Fruit fly (Drosophila melanogaster): ENCODE data around the gene mfrn.
"Not testable (repeated sequence)": the region's sequence is repeated elsewhere in the genome, so short reads cannot be mapped to it uniquely, and the experiment has no call there.

mfrn gene

DNA sequence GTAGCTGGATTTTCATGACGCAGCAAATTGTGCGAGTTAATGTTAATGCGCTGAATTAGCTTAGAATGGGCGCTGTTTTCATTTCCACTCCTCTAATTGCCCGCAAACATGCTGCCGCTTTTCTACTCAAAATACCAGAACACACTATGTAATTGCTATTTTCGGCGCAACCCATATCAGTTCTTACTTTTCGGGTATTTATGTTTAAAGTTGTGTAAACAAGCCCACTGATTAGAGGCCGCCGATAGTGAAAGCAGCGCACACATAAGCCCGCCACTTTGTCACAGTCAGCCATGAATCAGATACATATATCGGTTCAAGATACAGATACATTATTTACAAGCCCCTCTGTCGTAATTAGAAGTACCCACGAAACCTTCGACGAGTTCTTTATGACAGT lies 39.0 kb upstream of the mfrn start (continued):
- TF ChIP-seq grn (GFP tag; optimal IDR thresholded peaks at IDR 0.05): peak; percentile 45
- no peak for TF ChIP-seq Ets65A (GFP tag)
- TF ChIP-seq CG7556 (GFP tag; optimal IDR thresholded peaks at IDR 0.05): no peak
- no peak for TF ChIP-seq B-H1 (GFP tag; IDR thresholded peaks at IDR 0.05)
- peak; percentile 6 for TF ChIP-seq CHES-1-like (GFP tag; optimal IDR thresholded peaks at IDR 0.05)
- peak; percentile 27 for TF ChIP-seq CG1603 (tag; optimal IDR thresholded peaks at IDR 0.05)
- TF ChIP-seq dimm (GFP tag; IDR thresholded peaks at IDR 0.05): no peak
- no peak for TF ChIP-seq tll (GFP tag; optimal IDR thresholded peaks at IDR 0.05)
- peak; percentile 47 for TF ChIP-seq exex (tag; optimal IDR thresholded peaks at IDR 0.05)
- peak; percentile 27; the same call in 1 of the 2 replicates for TF ChIP-seq seq (GFP tag; IDR thresholded peaks at IDR 0.05)
- TF ChIP-seq Med (GFP tag): peak; percentile 54
- no peak for TF ChIP-seq Ptx1 (GFP tag; IDR thresholded peaks at IDR 0.05)
- peak; percentile 0 for TF ChIP-seq CG8089 (GFP tag; optimal IDR thresholded peaks at IDR 0.05)
- no peak for TF ChIP-seq Atf6 (GFP tag; IDR thresholded peaks at IDR 0.05)
- no peak for TF ChIP-seq ato (GFP tag; IDR thresholded peaks at IDR 0.05; ENCODE audit: partially characterized antibody)
- peak; percentile 18 for TF ChIP-seq sens (GFP tag)
- TF ChIP-seq en (GFP tag; optimal IDR thresholded peaks at IDR 0.05): no peak
- TF ChIP-seq Pdp1 (GFP tag; optimal IDR thresholded peaks at IDR 0.05): peak in 1 of 2 experiments; percentile 80
- no peak for TF ChIP-seq btn (GFP tag; optimal IDR thresholded peaks at IDR 0.05)
- peak; percentile 8 for TF ChIP-seq her (GFP tag; optimal IDR thresholded peaks at IDR 0.05)
- no peak for TF ChIP-seq insv (GFP tag; optimal IDR thresholded peaks at IDR 0.05)
- peak; percentile 24; the same call in 1 of the 3 replicates for TF ChIP-seq ci (GFP tag; IDR thresholded peaks at IDR 0.05)
- 0 out of 2 replicates have a peak, but pooled peaks have one; percentile 35 for TF ChIP-seq rib (GFP tag; IDR thresholded peaks at IDR 0.05)
- TF ChIP-seq CG14050 (GFP tag; IDR thresholded peaks at IDR 0.05): no peak
- no peak for TF ChIP-seq onecut (GFP tag; IDR thresholded peaks at IDR 0.05)
- TF ChIP-seq lbe (GFP tag; optimal IDR thresholded peaks at IDR 0.05): no peak
- peak; percentile 35 for TF ChIP-seq CG7987 (GFP tag; optimal IDR thresholded peaks at IDR 0.05)
- TF ChIP-seq fd3F (GFP tag; optimal IDR thresholded peaks at IDR 0.05): peak; percentile 5

DNA sequence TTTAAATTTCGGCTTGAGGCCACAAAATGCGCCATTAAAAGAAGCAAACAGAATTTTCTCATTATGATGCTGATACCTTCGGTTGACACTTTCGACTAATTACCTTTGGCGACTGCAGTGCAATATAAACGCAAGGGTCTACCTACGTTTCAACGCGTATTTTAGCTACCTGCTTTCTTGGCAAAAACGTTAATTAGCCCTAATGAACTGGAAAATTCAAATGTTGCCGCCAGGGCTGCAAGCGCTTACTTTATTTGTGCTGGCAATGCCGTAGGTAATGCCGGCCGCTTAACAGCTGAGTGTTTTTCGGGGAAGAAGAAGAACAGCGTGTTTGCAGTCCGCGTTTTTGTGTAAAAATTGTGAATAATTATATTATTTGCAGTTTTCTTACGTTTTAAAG lies 15.3 kb upstream of the mfrn start, which contains the start of the genes CG31131 and CG4849:
Gene CG31131, minus strand, starts transcription at position 101 of the 400 bp plus-strand sequence.
Gene CG4849, plus strand, starts transcription at position 297 of the 400 bp plus-strand sequence.
- not testable (repeated sequence) for TF ChIP-seq CG11504 (tag; optimal IDR thresholded peaks at IDR 0.05); CG1647 (GFP tag; optimal IDR thresholded peaks at IDR 0.05); CG2875 (GFP tag; optimal IDR thresholded peaks at IDR 0.05)

DNA sequence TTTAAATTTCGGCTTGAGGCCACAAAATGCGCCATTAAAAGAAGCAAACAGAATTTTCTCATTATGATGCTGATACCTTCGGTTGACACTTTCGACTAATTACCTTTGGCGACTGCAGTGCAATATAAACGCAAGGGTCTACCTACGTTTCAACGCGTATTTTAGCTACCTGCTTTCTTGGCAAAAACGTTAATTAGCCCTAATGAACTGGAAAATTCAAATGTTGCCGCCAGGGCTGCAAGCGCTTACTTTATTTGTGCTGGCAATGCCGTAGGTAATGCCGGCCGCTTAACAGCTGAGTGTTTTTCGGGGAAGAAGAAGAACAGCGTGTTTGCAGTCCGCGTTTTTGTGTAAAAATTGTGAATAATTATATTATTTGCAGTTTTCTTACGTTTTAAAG lies 12.7 kb upstream of the mfrn start, which contains the start of gene CG31253:
Gene CG31253, minus strand, starts transcription at position 101 of the 400 bp plus-strand sequence.
- not testable (repeated sequence) for TF ChIP-seq gcm (GFP tag; optimal IDR thresholded peaks at IDR 0.05); D (optimal IDR thresholded peaks at IDR 0.05); D (GFP tag; optimal IDR thresholded peaks at IDR 0.05); CG7987 (GFP tag; optimal IDR thresholded peaks at IDR 0.05)

DNA sequence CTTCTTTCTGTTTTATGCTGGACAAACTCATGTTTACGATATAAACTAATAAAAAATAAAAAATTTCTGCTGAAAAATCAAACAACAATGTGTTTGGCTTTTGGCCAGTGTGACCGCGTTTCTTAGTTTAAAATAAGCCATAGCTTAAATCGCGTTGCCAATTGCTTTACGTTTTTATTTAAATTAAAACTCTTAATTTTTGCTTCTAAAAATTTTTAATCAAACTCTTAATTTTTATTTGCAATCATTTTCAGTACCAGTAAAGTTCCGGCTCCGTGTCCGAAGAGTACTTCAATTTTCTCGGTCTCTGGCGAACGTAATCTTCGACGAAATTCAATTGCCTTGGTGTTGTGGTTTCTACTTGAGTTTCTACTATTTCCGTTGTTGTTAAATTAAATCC lies 11.3 kb upstream of the mfrn start, which contains the start of the genes CG42487 and CG4884:
Gene CG42487, minus strand, starts transcription at position 101 of the 400 bp plus-strand sequence.
Gene CG4884, minus strand, starts transcription at position 101 of the 400 bp plus-strand sequence.
- TF ChIP-seq CG2199 (GFP tag; IDR thresholded peaks at IDR 0.05); fd64A (GFP tag; optimal IDR thresholded peaks at IDR 0.05); CG11560 (tag; IDR thresholded peaks at IDR 0.05): not testable (repeated sequence)

All from whole organism, embryonic.